Fruit fly (Drosophila melanogaster): ENCODE measurements around the gene CG34140.

CG34140 gene

DNA sequence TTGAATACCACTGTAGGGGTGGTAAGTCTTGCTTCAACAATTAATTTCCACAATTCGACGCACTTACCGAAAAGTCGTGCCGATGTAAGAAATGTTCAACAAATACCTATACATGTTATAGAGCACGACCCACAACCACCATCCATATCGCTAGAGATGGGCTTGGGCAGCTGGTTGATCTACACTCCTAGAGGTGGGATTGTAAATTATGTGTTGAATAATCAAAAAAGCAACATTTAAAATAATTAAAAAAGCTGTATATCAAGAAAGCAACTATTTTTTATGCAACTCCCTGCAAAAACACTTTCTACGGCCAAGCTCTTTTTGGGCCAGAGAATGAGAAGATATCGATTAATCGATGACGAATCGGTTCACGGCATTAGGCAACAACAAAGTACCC, at the start of gene CG34140, which contains the start of the genes Mkp and Mtch (continued):
- TF ChIP-seq CG11093 (GFP tag; IDR thresholded peaks at IDR 0.05) (peak; percentile 33; the same call in 1 of the 3 replicates), corto (GFP tag; optimal IDR thresholded peaks at IDR 0.05) (peak; percentile 79), en (GFP tag; optimal IDR thresholded peaks at IDR 0.05) (peak; percentile 69), otp (GFP tag; IDR thresholded peaks at IDR 0.05) (peak; percentile 49; the same call in 1 of the 3 replicates), CG1233 (GFP tag; optimal IDR thresholded peaks at IDR 0.05) (peak; percentile 74), lola (GFP tag; optimal IDR thresholded peaks at IDR 0.05) (peak in 1 of 3 experiments; percentile 82), ato (GFP tag; IDR thresholded peaks at IDR 0.05; ENCODE audit: partially characterized antibody) (peak; percentile 73), Hr78 (GFP tag; optimal IDR thresholded peaks at IDR 0.05) (no peak), stwl (tag; optimal IDR thresholded peaks at IDR 0.05) (peak; percentile 67), TFAM (GFP tag; optimal IDR thresholded peaks at IDR 0.05) (no peak), tna (GFP tag; IDR thresholded peaks at IDR 0.05; ENCODE audit: partially characterized antibody) (peak; percentile 90), CG9609 (GFP tag; optimal IDR thresholded peaks at IDR 0.05) (peak; percentile 83), CG33557 (GFP tag; optimal IDR thresholded peaks at IDR 0.05) (peak; percentile 74), org-1 (GFP tag; optimal IDR thresholded peaks at IDR 0.05) (no peak), CG12236 (GFP tag; optimal IDR thresholded peaks at IDR 0.05) (peak; percentile 63), sens-2 (GFP tag; IDR thresholded peaks at IDR 0.05) (0 out of 2 replicates have a peak, but pooled peaks have one; percentile 21), crc (GFP tag; optimal IDR thresholded peaks at IDR 0.05) (peak; percentile 84), CG14710 (tag; optimal IDR thresholded peaks at IDR 0.05) (peak; percentile 92), zen2 (GFP tag; IDR thresholded peaks at IDR 0.05; ENCODE audit: partially characterized antibody) (peak; percentile 88; the same call in 2 of the 3 replicates), CG14441 (GFP tag; IDR thresholded peaks at IDR 0.05) (peak; percentile 78), Ets97D (GFP tag; optimal IDR thresholded peaks at IDR 0.05) (peak; percentile 86), ttk (GFP tag; IDR thresholded peaks at IDR 0.05) (peak; percentile 73), CG2889 (GFP tag; IDR thresholded peaks at IDR 0.05) (peak; percentile 70), CG11504 (tag; optimal IDR thresholded peaks at IDR 0.05) (no peak), Camta (GFP tag; optimal IDR thresholded peaks at IDR 0.05) (peak; percentile 79), Mes4 (GFP tag; optimal IDR thresholded peaks at IDR 0.05) (peak; percentile 81), toy (GFP tag; IDR thresholded peaks at IDR 0.05) (no peak), Lhr (GFP tag; optimal IDR thresholded peaks at IDR 0.05) (no peak), pfk (GFP tag; optimal IDR thresholded peaks at IDR 0.05) (peak; percentile 18), wek (GFP tag; optimal IDR thresholded peaks at IDR 0.05) (peak; percentile 48), CG1024 (GFP tag; IDR thresholded peaks at IDR 0.05) (peak; percentile 48; the same call in 1 of the 2 replicates), CG8388 (GFP tag; optimal IDR thresholded peaks at IDR 0.05) (peak; percentile 77), CG4730 (GFP tag; IDR thresholded peaks at IDR 0.05) (peak; percentile 65), CG31441 (GFP tag; IDR thresholded peaks at IDR 0.05) (no peak), ro (GFP tag; IDR thresholded peaks at IDR 0.05) (no peak), bbx (GFP tag; IDR thresholded peaks at IDR 0.05; ENCODE audit: partially characterized antibody) (peak; percentile 85), psq (GFP tag; optimal IDR thresholded peaks at IDR 0.05) (peak; percentile 55), CG11560 (tag; IDR thresholded peaks at IDR 0.05) (0 out of 3 replicates have a peak, but pooled peaks have one; percentile 43), br (optimal IDR thresholded peaks at IDR 0.05) (no peak), bowl (GFP tag; IDR thresholded peaks at IDR 0.05) (peak; percentile 47; the same call in 1 of the 2 replicates), Asciz (GFP tag; optimal IDR thresholded peaks at IDR 0.05) (no peak), Side (GFP tag; optimal IDR thresholded peaks at IDR 0.05) (peak; percentile 87), seq (GFP tag; IDR thresholded peaks at IDR 0.05) (peak; percentile 48; the same call in 1 of the 2 replicates), schlank (tag; optimal IDR thresholded peaks at IDR 0.05) (no peak), CG10565 (GFP tag; optimal IDR thresholded peaks at IDR 0.05) (peak; percentile 4), Antp (GFP tag; optimal IDR thresholded peaks at IDR 0.05) (peak; percentile 89), slp2 (GFP tag; optimal IDR thresholded peaks at IDR 0.05) (peak; percentile 70), hb (GFP tag; IDR thresholded peaks at IDR 0.05; ENCODE audit: partially characterized antibody) (peak; percentile 82), Hmr (GFP tag; optimal IDR thresholded peaks at IDR 0.05) (no peak), Myb (GFP tag; optimal IDR thresholded peaks at IDR 0.05) (peak; percentile 72)

Data from whole organism, embryonic.